Worm (Caenorhabditis elegans): ENCODE results near the gene Y66D12A.1.

ce11 chrIII:11567837-11568236, 40.1 kb upstream of the Y66D12A.1 start, which contains the start of gene psme-3:
- TF ChIP-seq tbx-11 (GFP tag; IDR thresholded peaks at IDR 0.05) (no peak), flt-1 (GFP tag; IDR thresholded peaks at IDR 0.05) (no peak), ets-7 (tag; optimal IDR thresholded peaks at IDR 0.05) (no peak), scrt-1 (GFP tag; IDR thresholded peaks at IDR 0.05) (no peak), F13C5.2 (tag; optimal IDR thresholded peaks at IDR 0.05) (no peak), tbx-37 (GFP tag; conservative IDR thresholded peaks at IDR 0.05) (no peak), aly-1 (tag; optimal IDR thresholded peaks at IDR 0.05) (no peak), hmbx-1 (tag; optimal IDR thresholded peaks at IDR 0.05) (no peak), ama-1 (optimal IDR thresholded peaks at IDR 0.05) (no peak), tra-4 (tag; optimal IDR thresholded peaks at IDR 0.05) (no peak), B0310.2 (tag; optimal IDR thresholded peaks at IDR 0.05) (no peak), ceh-36 (tag; optimal IDR thresholded peaks at IDR 0.05) (no peak)

Measured in whole organism, early embryonic.